Worm (Caenorhabditis elegans): ENCODE measurements around the gene metl-1.

ce11 chrII:11512921-11513320 lies 39.5 kb upstream of the metl-1 start:
- no peak for TF ChIP-seq ztf-11 (tag; optimal IDR thresholded peaks at IDR 0.05)
- TF ChIP-seq nhr-12 (tag; optimal IDR thresholded peaks at IDR 0.05), result no peak
